Fruit fly (Drosophila melanogaster) whole organism, embryonic: ENCODE data around the gene RpL35.
A peak's percentile ranks its signal among the peaks of the same experiment; 100 is the strongest.

Source experiments
- Ada2b ChIP-seq: fragments of 200-800 bp; sonication (Bioruptor generic); IDR thresholded peaks from 2 replicates; pipeline ENCODE4 v1.3.6; 2022; ENCODE audit warnings: missing biosample characterization, missing genetic modification characterization
- B-H2 ChIP-seq: fragments of 200-800 bp; sonication (Bioruptor generic); optimal IDR thresholded peaks from 2 replicates; lab custom pipeline; 2018; ENCODE audit warnings: missing biosample characterization, mild to moderate bottlenecking, missing genetic modification characterization
- CG10979 ChIP-seq: fragments of 200-800 bp; sonication (Bioruptor generic); optimal IDR thresholded peaks from 2 replicates; lab custom pipeline; 2018; ENCODE audit warnings: missing biosample characterization, mild to moderate bottlenecking, missing genetic modification characterization, moderate library complexity
- CG11560 ChIP-seq: fragments of 200-800 bp; sonication (Bioruptor generic); IDR thresholded peaks from 3 replicates; pipeline ENCODE4 v1.3.6; 2022; ENCODE audit warnings: missing biosample characterization, missing genetic modification characterization
- CG12155 ChIP-seq: fragments of 200-800 bp; sonication (Bioruptor generic); optimal IDR thresholded peaks from 3 replicates; lab custom pipeline; 2016; ENCODE audit warnings: missing biosample characterization, missing genetic modification characterization
- CG12659 ChIP-seq: fragments of 200-800 bp; sonication (Bioruptor generic); optimal IDR thresholded peaks from 3 replicates; lab custom pipeline; 2017; ENCODE audit warnings: mild to moderate bottlenecking, missing biosample characterization, missing genetic modification reagents, missing genetic modification characterization
- CG13287 ChIP-seq: fragments of 200-800 bp; sonication (Bioruptor generic); IDR thresholded peaks from 2 replicates; pipeline ENCODE4 v1.3.6; 2022; ENCODE audit warnings: missing biosample characterization, missing genetic modification characterization; ENCODE audit not compliant: partially characterized antibody
- CG13775 ChIP-seq: fragments of 200-800 bp; sonication (Bioruptor generic); optimal IDR thresholded peaks from 3 replicates; lab custom pipeline; 2017; ENCODE audit warnings: missing biosample characterization, mild to moderate bottlenecking, missing genetic modification characterization
- CG15269 ChIP-seq: fragments of 200-800 bp; sonication (Bioruptor generic); optimal IDR thresholded peaks from 2 replicates; lab custom pipeline; 2018; ENCODE audit warnings: missing biosample characterization, mild to moderate bottlenecking, missing genetic modification characterization, moderate library complexity
- CG16779 ChIP-seq: fragments of 200-800 bp; sonication (Bioruptor generic); IDR thresholded peaks from 2 replicates; pipeline ENCODE4 v1.3.6; 2022; ENCODE audit warnings: missing biosample characterization, missing genetic modification characterization
- CG17385 ChIP-seq: fragments of 200-800 bp; sonication (Bioruptor generic); optimal IDR thresholded peaks from 3 replicates; lab custom pipeline; 2018; ENCODE audit warnings: missing biosample characterization, mild to moderate bottlenecking, missing genetic modification characterization
- CG17568 ChIP-seq: fragments of 200-800 bp; sonication (Bioruptor generic); optimal IDR thresholded peaks from 2 replicates; lab custom pipeline; 2018; ENCODE audit warnings: missing biosample characterization, mild to moderate bottlenecking, missing genetic modification characterization, moderate library complexity
- CG17912 ChIP-seq: fragments of 200-800 bp; sonication (Bioruptor generic); optimal IDR thresholded peaks from 2 replicates; lab custom pipeline; 2018; ENCODE audit warnings: missing biosample characterization, mild to moderate bottlenecking, missing genetic modification characterization
- CG18764 ChIP-seq: fragments of 200-800 bp; sonication (Bioruptor generic); optimal IDR thresholded peaks from 3 replicates; lab custom pipeline; 2016; ENCODE audit warnings: missing biosample characterization, missing genetic modification characterization
- CG2678 ChIP-seq: fragments of 200-800 bp; sonication (Bioruptor generic); optimal IDR thresholded peaks from 3 replicates; lab custom pipeline; 2019; ENCODE audit warnings: missing biosample characterization, mild to moderate bottlenecking, missing genetic modification characterization, moderate library complexity
- CG2712 ChIP-seq: fragments of 200-800 bp; optimal IDR thresholded peaks from 3 replicates; lab custom pipeline; 2019; ENCODE audit warnings: missing biosample characterization, mild to moderate bottlenecking, missing genetic modification characterization, moderate library complexity
- CG5180 ChIP-seq: fragments of 200-800 bp; sonication (Bioruptor generic); optimal IDR thresholded peaks from 3 replicates; lab custom pipeline; 2017; ENCODE audit warnings: missing biosample characterization, missing genetic modification characterization, mild to moderate bottlenecking, moderate library complexity, missing genetic modification reagents
- CG6765 ChIP-seq: fragments of 200-800 bp; sonication (Bioruptor generic); optimal IDR thresholded peaks from 3 replicates; lab custom pipeline; 2017; ENCODE audit warnings: missing biosample characterization, mild to moderate bottlenecking, missing genetic modification characterization
- CG7556 ChIP-seq: fragments of 200-800 bp; sonication (Bioruptor generic); optimal IDR thresholded peaks from 2 replicates; lab custom pipeline; 2017; ENCODE audit warnings: missing biosample characterization, mild to moderate bottlenecking, missing genetic modification characterization
- CG7928 ChIP-seq: fragments of 200-800 bp; sonication (Bioruptor generic); optimal IDR thresholded peaks from 2 replicates; lab custom pipeline; 2017; ENCODE audit warnings: missing biosample characterization, mild to moderate bottlenecking, missing genetic modification characterization
- CG8290 ChIP-seq, 3 experiments: fragments of 200-800 bp; sonication (Bioruptor generic); optimal IDR thresholded peaks; 2 replicates each; lab custom pipeline; 2016 to 2019; ENCODE audit warnings: missing biosample characterization in 3 of 3, missing genetic modification characterization in 3 of 3, mild to moderate bottlenecking in 2 of 3, moderate library complexity in 1 of 3
- CG9876 ChIP-seq: fragments of 200-800 bp; sonication (Bioruptor generic); optimal IDR thresholded peaks from 2 replicates; lab custom pipeline; 2016; ENCODE audit warnings: missing biosample characterization, missing genetic modification characterization
- CHES-1-like ChIP-seq: fragments of 200-800 bp; sonication (Bioruptor generic); optimal IDR thresholded peaks from 2 replicates; lab custom pipeline; 2016; ENCODE audit warnings: missing biosample characterization, missing genetic modification characterization
- CkIIα-i1 ChIP-seq: fragments of 200-800 bp; sonication (Bioruptor generic); IDR thresholded peaks from 2 replicates; pipeline ENCODE4 v1.3.6; 2022; ENCODE audit warnings: missing biosample characterization, missing genetic modification characterization
- D19B ChIP-seq: fragments of 200-800 bp; sonication (Bioruptor generic); optimal IDR thresholded peaks from 2 replicates; lab custom pipeline; 2017; ENCODE audit warnings: missing biosample characterization, mild to moderate bottlenecking, missing genetic modification characterization
- Dad ChIP-seq: fragments of 200-800 bp; sonication (Bioruptor generic); optimal IDR thresholded peaks from 3 replicates; lab custom pipeline; 2016; ENCODE audit warnings: missing biosample characterization, missing genetic modification characterization
- Dek ChIP-seq: fragments of 200-800 bp; sonication (Bioruptor generic); optimal IDR thresholded peaks from 3 replicates; lab custom pipeline; 2019; ENCODE audit warnings: missing biosample characterization, mild to moderate bottlenecking, missing genetic modification characterization, moderate library complexity
- Dll ChIP-seq: fragments of 200-800 bp; sonication (Bioruptor generic); IDR thresholded peaks from 4 replicates; pipeline ENCODE4 v1.3.6; 2022; ENCODE audit warnings: missing biosample characterization, missing genetic modification characterization; ENCODE audit not compliant: partially characterized antibody
- HHEX ChIP-seq: fragments of 200-800 bp; sonication (Bioruptor generic); optimal IDR thresholded peaks from 3 replicates; lab custom pipeline; 2017; ENCODE audit warnings: missing biosample characterization, mild to moderate bottlenecking, missing genetic modification characterization, missing genetic modification reagents
- Hr39 ChIP-seq: fragments of >200 bp; optimal IDR thresholded peaks from 2 replicates; lab custom pipeline; 2017
- Hr51 ChIP-seq, 2 experiments: fragments of 200-800 bp; sonication (Bioruptor generic); optimal IDR thresholded peaks; 2 replicates in 1 of 2; 3 replicates in 1 of 2; lab custom pipeline; 2016 to 2018; ENCODE audit warnings: missing biosample characterization in 2 of 2, missing genetic modification characterization in 2 of 2, mild to moderate bottlenecking in 1 of 2, moderate library complexity in 1 of 2
- Oaz ChIP-seq: fragments of 200-800 bp; sonication (Bioruptor generic); IDR thresholded peaks from 2 replicates; pipeline ENCODE4 v1.3.6; 2022; ENCODE audit warnings: missing biosample characterization, missing genetic modification characterization
- Oli ChIP-seq: fragments of 200-800 bp; sonication (Bioruptor generic); optimal IDR thresholded peaks from 2 replicates; lab custom pipeline; 2018; ENCODE audit warnings: missing biosample characterization, mild to moderate bottlenecking, missing genetic modification characterization, moderate library complexity
- bowl ChIP-seq: fragments of 200-800 bp; sonication (Bioruptor generic); IDR thresholded peaks from 2 replicates; pipeline ENCODE4 v1.3.6; 2022; ENCODE audit warnings: missing biosample characterization, missing genetic modification characterization
- dati ChIP-seq: fragments of 200-800 bp; sonication (Bioruptor generic); IDR thresholded peaks from 2 replicates; pipeline ENCODE4 v1.3.6; 2022; ENCODE audit warnings: missing biosample characterization, missing genetic modification characterization
- dysf ChIP-seq: fragments of 200-800 bp; sonication (Bioruptor generic); IDR thresholded peaks from 3 replicates; pipeline ENCODE4 v1.3.6; 2022; ENCODE audit warnings: missing biosample characterization, missing genetic modification characterization
- grau ChIP-seq: fragments of 200-800 bp; optimal IDR thresholded peaks from 3 replicates; lab custom pipeline; 2019; ENCODE audit warnings: missing biosample characterization, mild to moderate bottlenecking, missing genetic modification characterization, moderate library complexity
- ind ChIP-seq: fragments of 200-800 bp; sonication (Bioruptor generic); optimal IDR thresholded peaks from 3 replicates; lab custom pipeline; 2016; ENCODE audit warnings: missing biosample characterization, missing genetic modification characterization
- ken ChIP-seq: fragments of 200-800 bp; sonication (Bioruptor generic); IDR thresholded peaks from 3 replicates; pipeline ENCODE4 v1.3.6; 2022; ENCODE audit warnings: missing biosample characterization, missing genetic modification characterization
- lbe ChIP-seq: fragments of 200-800 bp; sonication (Bioruptor generic); optimal IDR thresholded peaks from 2 replicates; lab custom pipeline; 2016; ENCODE audit warnings: missing biosample characterization, mild to moderate bottlenecking, missing genetic modification characterization
- lilli ChIP-seq: fragments of 200-800 bp; sonication (Bioruptor generic); optimal IDR thresholded peaks from 3 replicates; lab custom pipeline; 2016; ENCODE audit warnings: missing biosample characterization, missing genetic modification characterization
- pho ChIP-seq: fragments of 200-800 bp; sonication (Bioruptor generic); optimal IDR thresholded peaks from 2 replicates; lab custom pipeline; 2016; ENCODE audit warnings: missing biosample characterization, missing genetic modification characterization
- phol ChIP-seq: fragments of 200-800 bp; sonication (Bioruptor generic); optimal IDR thresholded peaks from 3 replicates; lab custom pipeline; 2018; ENCODE audit warnings: missing biosample characterization, mild to moderate bottlenecking, missing genetic modification characterization, moderate library complexity
- run ChIP-seq: fragments of 200-800 bp; sonication (Bioruptor generic); optimal IDR thresholded peaks from 3 replicates; lab custom pipeline; 2018; ENCODE audit warnings: missing biosample characterization, mild to moderate bottlenecking, missing genetic modification characterization
- seq ChIP-seq: fragments of 200-800 bp; sonication (Bioruptor generic); IDR thresholded peaks from 2 replicates; pipeline ENCODE4 v1.3.6; 2022; ENCODE audit warnings: missing biosample characterization, missing genetic modification characterization
- sim ChIP-seq: fragments of 200-800 bp; sonication (Bioruptor generic); IDR thresholded peaks from 2 replicates; pipeline ENCODE4 v1.3.6; 2022; ENCODE audit warnings: missing biosample characterization, missing genetic modification characterization
- tio ChIP-seq: fragments of 200-800 bp; sonication (Bioruptor generic); optimal IDR thresholded peaks from 2 replicates; lab custom pipeline; 2017; ENCODE audit warnings: missing biosample characterization, missing genetic modification characterization, inconsistent platforms
- unpg ChIP-seq: fragments of 200-800 bp; sonication (Bioruptor generic); optimal IDR thresholded peaks from 3 replicates; lab custom pipeline; 2018; ENCODE audit warnings: missing biosample characterization, mild to moderate bottlenecking, missing genetic modification characterization, moderate library complexity
- vvl ChIP-seq: fragments of 200-800 bp; sonication (Bioruptor generic); IDR thresholded peaks from 2 replicates; pipeline ENCODE4 v1.3.6; 2022; ENCODE audit warnings: missing biosample characterization, missing genetic modification characterization
- yki ChIP-seq: fragments of >200 bp; optimal IDR thresholded peaks from 3 replicates; lab custom pipeline; 2018

The RpL35 gene

DNA sequence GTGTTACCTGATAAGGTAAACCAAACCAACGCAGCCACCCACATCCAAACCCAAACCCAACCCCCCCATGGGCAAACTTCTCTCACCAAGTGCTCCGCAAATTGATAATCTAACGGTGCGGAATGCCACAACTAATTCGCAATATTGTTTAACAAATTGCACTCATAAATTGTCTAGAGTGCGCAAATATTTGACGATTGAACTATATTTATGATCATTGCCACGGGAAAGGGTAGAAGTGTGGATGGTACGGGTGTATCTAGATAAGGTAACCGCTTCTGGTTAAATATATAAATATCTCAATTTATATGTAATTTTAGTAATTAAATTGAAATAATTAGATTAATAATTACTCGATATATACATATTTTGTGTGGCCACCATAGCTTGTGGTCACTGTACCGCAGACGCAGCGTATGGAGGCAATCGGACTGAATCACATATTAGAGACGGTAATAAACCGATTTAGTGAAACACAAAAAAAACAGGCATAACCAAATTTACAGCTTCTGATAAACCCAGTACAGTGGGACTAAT, 46.3 kb downstream of the RpL35 start (continued):
- TF ChIP-seq dati (no peak), sim (GFP tag; lab: Robert Waterston, UW) (no peak), CG16779 (GFP tag; lab: Robert Waterston, UW) (no peak), CG18764 (GFP tag; lab: Kevin White, UChicago) (peak; percentile 23), Dek (tag; lab: Kevin White, UChicago) (peak; percentile 68), CG5180 (GFP tag; lab: Kevin White, UChicago) (no peak), bowl (GFP tag; lab: Robert Waterston, UW) (peak; percentile 49; the same call in 1 of the 2 replicates), CG2712 (tag; lab: Kevin White, UChicago) (peak; percentile 56), tio (peak; percentile 28), phol (tag; lab: Kevin White, UChicago) (peak; percentile 10), vvl (GFP tag; lab: Robert Waterston, UW) (peak; percentile 76), Hr51 (GFP tag; optimal IDR thresholded peaks at IDR 0.05; lab: Kevin White, UChicago) (peak in 1 of 2 experiments; percentile 53), CG11560 (tag; lab: Robert Waterston, UW) (peak; percentile 39; the same call in 1 of the 3 replicates), run (tag; lab: Kevin White, UChicago) (peak; percentile 1), CG6765 (GFP tag; lab: Kevin White, UChicago) (peak; percentile 2), Ada2b (GFP tag; lab: Robert Waterston, UW) (peak; percentile 78), lbe (GFP tag; lab: Kevin White, UChicago) (peak; percentile 67), grau (tag; lab: Kevin White, UChicago) (peak; percentile 91), CG13775 (GFP tag; lab: Kevin White, UChicago) (peak; percentile 35), CG12659 (GFP tag; lab: Kevin White, UChicago) (peak; percentile 61), CHES-1-like (GFP tag; lab: Kevin White, UChicago) (no peak), yki (lab: Kevin White, UChicago) (no peak), Dll (GFP tag; lab: Robert Waterston, UW) (no peak), CG7928 (GFP tag; lab: Kevin White, UChicago) (peak; percentile 12), CG17912 (no peak), CkIIα-i1 (GFP tag; lab: Robert Waterston, UW) (0 out of 2 replicates have a peak, but pooled peaks have one; percentile 34), CG2678 (tag; lab: Kevin White, UChicago) (peak; percentile 85), CG13287 (no peak), HHEX (GFP tag; lab: Kevin White, UChicago) (peak; percentile 71), Hr39 (no peak), B-H2 (GFP tag; lab: Kevin White, UChicago) (peak; percentile 88), CG15269 (peak; percentile 81), Dad (no peak), lilli (GFP tag; lab: Kevin White, UChicago) (peak; percentile 44), unpg (peak; percentile 64), CG10979 (no peak), ken (GFP tag; lab: Robert Waterston, UW) (no peak), CG17385 (peak; percentile 65), CG8290 (GFP tag; optimal IDR thresholded peaks at IDR 0.05; lab: Kevin White, UChicago) (no peak), CG8290 (tag; optimal IDR thresholded peaks at IDR 0.05; lab: Kevin White, UChicago) (peak in 1 of 2 experiments; percentile 3), Oaz (GFP tag; lab: Robert Waterston, UW) (peak; percentile 39; the same call in 1 of the 2 replicates), ind (peak; percentile 58), CG12155 (GFP tag; lab: Kevin White, UChicago) (peak; percentile 57), CG9876 (no peak), Oli (peak; percentile 59), pho (GFP tag; lab: Kevin White, UChicago) (no peak), CG17568 (GFP tag; lab: Kevin White, UChicago) (peak; percentile 52), CG7556 (GFP tag; lab: Kevin White, UChicago) (peak; percentile 46), dysf (GFP tag; lab: Robert Waterston, UW) (peak; percentile 82), seq (peak; percentile 46; the same call in 1 of the 2 replicates), D19B (GFP tag; lab: Kevin White, UChicago) (peak; percentile 50)
